Fruit fly (Drosophila melanogaster) S2 (cell line): ENCODE data around the gene tadr.

Experiments used
- CG8478 ChIP-seq: fragments of >200 bp; optimal IDR thresholded peaks from 2 replicates; lab custom pipeline; 2018
- CTCF ChIP-seq, 2 experiments: fragments of >200 bp; optimal IDR thresholded peaks; 2 replicates each; lab custom pipeline; 2018

DNA sequence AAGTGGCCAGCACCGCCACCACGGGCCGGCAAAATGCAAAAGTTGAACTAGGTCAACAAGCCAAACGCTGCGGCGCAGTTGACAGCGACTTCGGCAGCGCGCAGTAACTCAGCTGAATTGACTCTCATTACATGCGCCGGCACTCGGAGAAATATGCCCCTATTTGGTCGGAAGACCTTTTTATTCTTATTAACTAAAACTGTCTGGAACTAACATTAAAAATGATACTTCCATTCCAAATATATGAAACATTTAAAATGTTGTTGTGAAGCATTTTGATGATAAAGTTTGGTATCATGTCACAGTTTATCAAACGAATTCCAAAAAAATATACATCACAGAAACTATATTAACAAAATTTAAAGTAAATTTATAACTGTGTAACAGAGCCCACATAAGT, 8.1 kb upstream of the tadr start:
- TF ChIP-seq CG8478 (lab: Kevin White, UChicago) = no peak
- no peak for TF ChIP-seq CTCF (optimal IDR thresholded peaks at IDR 0.05; lab: Kevin White, UChicago)
